Worm (Caenorhabditis elegans): ENCODE results near the gene F43C1.5.

The F43C1.5 gene

DNA sequence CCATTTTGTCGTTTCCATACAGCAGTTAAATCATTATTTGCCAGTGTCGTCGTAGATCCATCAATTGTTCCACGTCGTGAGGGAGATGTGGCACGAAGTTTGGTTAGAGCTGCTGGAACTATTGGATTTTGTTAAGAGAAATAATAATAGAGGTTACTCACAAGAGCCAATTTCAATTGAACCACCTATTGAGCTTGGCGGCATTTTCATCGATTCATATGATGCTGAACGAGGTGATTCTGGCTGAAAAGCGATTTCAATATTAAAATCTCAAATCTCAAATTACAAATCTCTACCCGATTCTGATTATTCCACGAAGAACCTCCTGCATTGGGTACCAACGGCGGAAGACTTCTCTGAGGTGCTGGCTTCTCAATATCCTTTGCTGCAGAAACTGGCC is 29.0 kb downstream of the F43C1.5 start:
- TF ChIP-seq mab-5 (tag; optimal IDR thresholded peaks at IDR 0.05) (no peak), sem-2 (GFP tag; optimal IDR thresholded peaks at IDR 0.05) (no peak), flh-1 (GFP tag; optimal IDR thresholded peaks at IDR 0.05) (no peak), blmp-1 (tag; optimal IDR thresholded peaks at IDR 0.05) (no peak), ham-2 (GFP tag; optimal IDR thresholded peaks at IDR 0.05) (no peak), ceh-83 (GFP tag; optimal IDR thresholded peaks at IDR 0.05) (no peak), M03D4.4 (tag; optimal IDR thresholded peaks at IDR 0.05) (no peak), mep-1 (tag; optimal IDR thresholded peaks at IDR 0.05) (no peak), unc-39 (tag; optimal IDR thresholded peaks at IDR 0.05) (no peak), tbx-8 (GFP tag; optimal IDR thresholded peaks at IDR 0.05) (no peak), nhr-76 (tag; optimal IDR thresholded peaks at IDR 0.05) (no peak), ceh-39 (tag; optimal IDR thresholded peaks at IDR 0.05) (no peak)

DNA sequence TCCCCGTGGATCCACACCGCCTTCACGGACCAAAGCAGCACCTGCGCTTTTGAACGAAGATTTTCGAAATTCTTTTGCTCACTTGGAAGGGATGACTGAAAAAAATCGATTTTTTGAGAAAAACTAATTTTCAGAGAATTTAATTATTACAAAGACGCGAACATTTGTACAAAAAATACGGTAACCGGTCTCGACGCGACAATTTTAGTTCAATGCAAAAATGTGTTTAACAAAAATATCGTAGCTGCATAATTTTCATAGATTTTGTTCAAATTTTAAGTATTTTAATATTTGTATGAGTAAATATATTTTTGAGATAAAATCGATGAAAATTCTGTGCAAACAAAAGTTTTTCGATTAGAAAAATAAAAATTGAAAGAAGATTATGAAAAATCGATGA is 34.1 kb downstream of the F43C1.5 start, which contains the start of gene T08A11.1:
T08A11.1 (minus strand) TSS at position 101 of the 400 bp plus-strand sequence.
- TF ChIP-seq ceh-83 (GFP tag; optimal IDR thresholded peaks at IDR 0.05) (no peak), nhr-28 (tag; optimal IDR thresholded peaks at IDR 0.05) (no peak), elt-3 (tag; optimal IDR thresholded peaks at IDR 0.05) (no peak), zip-8 (tag; optimal IDR thresholded peaks at IDR 0.05) (no peak), drap-1 (GFP tag; optimal IDR thresholded peaks at IDR 0.05) (no peak), ztf-11 (tag; optimal IDR thresholded peaks at IDR 0.05) (no peak), flh-1 (GFP tag; optimal IDR thresholded peaks at IDR 0.05) (no peak), cnd-1 (tag; optimal IDR thresholded peaks at IDR 0.05) (no peak), snpc-4 (tag; optimal IDR thresholded peaks at IDR 0.05) (no peak), sptf-1 (tag; optimal IDR thresholded peaks at IDR 0.05) (no peak), ceh-43 (GFP tag; optimal IDR thresholded peaks at IDR 0.05) (no peak), nhr-237 (tag; optimal IDR thresholded peaks at IDR 0.05) (no peak), elt-1 (tag; optimal IDR thresholded peaks at IDR 0.05; ENCODE audit: borderline replicate concordance, insufficient read depth) (no peak), ham-2 (GFP tag; optimal IDR thresholded peaks at IDR 0.05) (no peak), nhr-2 (tag; optimal IDR thresholded peaks at IDR 0.05) (no peak), lsy-2 (tag; optimal IDR thresholded peaks at IDR 0.05) (no peak), unc-62 (GFP tag; optimal IDR thresholded peaks at IDR 0.05) (no peak), pha-4 (tag; optimal IDR thresholded peaks at IDR 0.05) (no peak), nhr-12 (tag; optimal IDR thresholded peaks at IDR 0.05) (no peak)

DNA sequence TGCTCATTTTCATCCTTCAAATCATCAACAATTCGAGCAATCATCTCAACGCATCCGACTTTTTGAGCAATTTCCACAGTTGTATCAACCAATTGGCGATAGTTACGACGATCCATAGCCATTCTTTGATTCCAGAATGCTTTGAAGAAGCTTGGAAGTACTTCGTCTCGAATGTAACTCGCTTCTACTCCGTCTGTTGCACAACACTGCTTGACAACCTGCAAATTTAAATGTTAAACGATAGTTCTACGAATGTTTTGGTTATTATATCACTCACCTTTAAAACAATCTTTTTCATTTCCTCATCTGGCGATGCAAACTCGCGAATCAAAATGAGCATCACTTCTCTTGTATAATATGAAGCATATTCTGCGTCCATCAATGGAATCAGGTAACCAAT is 37.0 kb downstream of the F43C1.5 start:
- TF ChIP-seq unc-120 (tag; optimal IDR thresholded peaks at IDR 0.05; ENCODE audit: poor library complexity, severe bottlenecking), result no peak
- no peak for TF ChIP-seq bed-3 (GFP tag; optimal IDR thresholded peaks at IDR 0.05)
- no peak for TF ChIP-seq ceh-83 (GFP tag; optimal IDR thresholded peaks at IDR 0.05)
- no peak for TF ChIP-seq unc-62 (GFP tag; optimal IDR thresholded peaks at IDR 0.05)
- no peak for TF ChIP-seq sem-2 (GFP tag; optimal IDR thresholded peaks at IDR 0.05)
- TF ChIP-seq ztf-11 (tag; optimal IDR thresholded peaks at IDR 0.05), result no peak
- no peak for TF ChIP-seq hlh-1 (tag; optimal IDR thresholded peaks at IDR 0.05)
- no peak for TF ChIP-seq nhr-76 (tag; optimal IDR thresholded peaks at IDR 0.05)
- no peak for TF ChIP-seq blmp-1 (tag; optimal IDR thresholded peaks at IDR 0.05)
- no peak for TF ChIP-seq sptf-1 (tag; optimal IDR thresholded peaks at IDR 0.05)
- no peak for TF ChIP-seq cnd-1 (tag; optimal IDR thresholded peaks at IDR 0.05)
- no peak for TF ChIP-seq mab-5 (tag; optimal IDR thresholded peaks at IDR 0.05)
- no peak for TF ChIP-seq tbx-8 (GFP tag; optimal IDR thresholded peaks at IDR 0.05)
- TF ChIP-seq nhr-237 (tag; optimal IDR thresholded peaks at IDR 0.05), result no peak
- TF ChIP-seq ceh-39 (tag; optimal IDR thresholded peaks at IDR 0.05), result no peak
- no peak for TF ChIP-seq mep-1 (tag; optimal IDR thresholded peaks at IDR 0.05)
- no peak for TF ChIP-seq M03D4.4 (tag; optimal IDR thresholded peaks at IDR 0.05)

DNA sequence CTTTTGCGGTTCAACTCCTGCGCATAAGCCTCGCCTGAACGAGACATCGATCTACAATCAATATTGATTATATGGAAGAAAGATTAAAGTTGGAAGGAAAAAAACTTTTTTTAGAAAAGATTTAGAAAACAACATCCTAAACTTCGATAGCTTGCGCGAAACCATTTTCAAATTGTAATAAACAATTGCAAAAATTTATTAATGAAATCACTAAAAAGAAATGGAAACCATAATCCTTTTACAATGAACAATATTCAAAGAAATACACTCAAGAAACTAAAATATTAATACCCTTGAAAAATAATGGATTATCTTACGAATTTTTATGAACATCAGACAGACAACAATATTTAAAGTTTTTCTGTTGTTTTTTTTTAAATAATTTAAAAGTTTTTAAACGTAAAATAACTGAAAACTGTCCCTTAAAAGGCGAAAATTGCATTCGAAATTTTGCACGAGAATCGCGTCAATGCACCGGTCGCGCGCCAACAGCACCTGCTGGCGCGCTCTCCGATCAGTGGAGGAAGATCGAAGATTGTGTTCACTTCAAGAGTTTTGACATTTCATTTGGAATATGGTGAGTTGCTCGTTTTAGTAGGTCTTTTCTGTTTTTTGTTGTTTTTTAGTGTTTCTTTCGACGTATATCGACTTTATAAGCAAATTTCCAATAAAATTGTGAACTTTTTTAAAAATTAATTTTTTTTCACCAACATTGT is 40.4 kb downstream of the F43C1.5 start, which contains the start of the genes sftb-1 and R10E4.1:
sftb-1 (minus strand) TSS at position 51 of the 716 bp plus-strand sequence.
R10E4.1 (plus strand) TSS at position 524 of the 716 bp plus-strand sequence.
- no peak for TF ChIP-seq tbx-8 (GFP tag; optimal IDR thresholded peaks at IDR 0.05)
- peak; percentile 51 for TF ChIP-seq lsy-2 (tag; optimal IDR thresholded peaks at IDR 0.05)
- peak; percentile 66 for TF ChIP-seq mep-1 (tag; optimal IDR thresholded peaks at IDR 0.05)
- no peak for TF ChIP-seq mls-2 (tag; optimal IDR thresholded peaks at IDR 0.05)
- peak; percentile 25 for TF ChIP-seq ces-1 (GFP tag; optimal IDR thresholded peaks at IDR 0.05)
- no peak for TF ChIP-seq hlh-1 (tag; optimal IDR thresholded peaks at IDR 0.05)
- no peak for TF ChIP-seq snpc-4 (tag; optimal IDR thresholded peaks at IDR 0.05)
- TF ChIP-seq ceh-83 (GFP tag; optimal IDR thresholded peaks at IDR 0.05), result no peak
- TF ChIP-seq blmp-1 (tag; optimal IDR thresholded peaks at IDR 0.05), result no peak
- TF ChIP-seq lin-32 (GFP tag; optimal IDR thresholded peaks at IDR 0.05), result no peak
- TF ChIP-seq mab-5 (tag; optimal IDR thresholded peaks at IDR 0.05), result no peak
- no peak for TF ChIP-seq drap-1 (GFP tag; optimal IDR thresholded peaks at IDR 0.05)
- no peak for TF ChIP-seq ham-2 (GFP tag; optimal IDR thresholded peaks at IDR 0.05)
- peak; percentile 45 for TF ChIP-seq pha-4 (tag; optimal IDR thresholded peaks at IDR 0.05)
- TF ChIP-seq lin-13 (tag; optimal IDR thresholded peaks at IDR 0.05), result peak; percentile 74
- no peak for TF ChIP-seq nhr-12 (tag; optimal IDR thresholded peaks at IDR 0.05)
- no peak for TF ChIP-seq M03D4.4 (tag; optimal IDR thresholded peaks at IDR 0.05)
- TF ChIP-seq flh-1 (GFP tag; optimal IDR thresholded peaks at IDR 0.05), result no peak
- peak; percentile 51 for TF ChIP-seq nhr-237 (tag; optimal IDR thresholded peaks at IDR 0.05)

Measured in whole organism, mixed stage, embryonic.